Fruit fly (Drosophila melanogaster) whole organism, prepupa: ENCODE results near the gene CG13295.

Experiments used
- Blimp-1 ChIP-seq: fragments of 200-800 bp; sonication (Bioruptor generic); optimal IDR thresholded peaks from 3 replicates; lab custom pipeline; 2017; ENCODE audit warnings: missing biosample characterization, missing genetic modification characterization, mild to moderate bottlenecking, moderate library complexity, missing genetic modification reagents
- CG10631 ChIP-seq: fragments of 200-800 bp; sonication (Bioruptor generic); optimal IDR thresholded peaks from 2 replicates; lab custom pipeline; 2016; ENCODE audit warnings: missing biosample characterization, missing genetic modification characterization
- CG10669 ChIP-seq: fragments of 200-800 bp; sonication (Bioruptor generic); optimal IDR thresholded peaks from 3 replicates; lab custom pipeline; 2018; ENCODE audit warnings: missing biosample characterization, mild to moderate bottlenecking, missing genetic modification characterization, moderate library complexity
- CG11294 ChIP-seq: fragments of 200-800 bp; sonication (Bioruptor generic); IDR thresholded peaks from 2 replicates; pipeline ENCODE4 v1.3.6; 2022; ENCODE audit warnings: missing biosample characterization, missing genetic modification characterization
- CG11762 ChIP-seq: fragments of 200-800 bp; sonication (Bioruptor generic); optimal IDR thresholded peaks from 3 replicates; lab custom pipeline; 2016; ENCODE audit warnings: missing biosample characterization, missing genetic modification characterization; ENCODE audit not compliant: insufficient read depth
- CG11902 ChIP-seq: fragments of 200-800 bp; sonication (Bioruptor generic); optimal IDR thresholded peaks from 3 replicates; lab custom pipeline; 2016; ENCODE audit warnings: missing biosample characterization, missing genetic modification characterization
- CG15336 ChIP-seq: fragments of 200-800 bp; sonication (Bioruptor generic); IDR thresholded peaks from 2 replicates; pipeline ENCODE4 v1.3.6; 2022; ENCODE audit warnings: missing biosample characterization, missing genetic modification characterization
- CG1621 ChIP-seq: fragments of 200-800 bp; sonication (Bioruptor generic); optimal IDR thresholded peaks from 3 replicates; lab custom pipeline; 2018; ENCODE audit warnings: missing biosample characterization, mild to moderate bottlenecking, missing genetic modification characterization
- CG16779 ChIP-seq: fragments of 200-800 bp; sonication (Bioruptor generic); optimal IDR thresholded peaks from 3 replicates; lab custom pipeline; 2017; ENCODE audit warnings: missing biosample characterization, mild to moderate bottlenecking, missing genetic modification characterization
- CG3032 ChIP-seq: fragments of 200-800 bp; optimal IDR thresholded peaks from 2 replicates; lab custom pipeline; 2019; ENCODE audit warnings: missing biosample characterization, mild to moderate bottlenecking, missing genetic modification characterization, moderate library complexity
- CG31627 ChIP-seq: fragments of 200-800 bp; sonication (Bioruptor generic); optimal IDR thresholded peaks from 3 replicates; lab custom pipeline; 2016; ENCODE audit warnings: missing biosample characterization, missing genetic modification characterization
- CG32006 ChIP-seq: fragments of 200-800 bp; sonication (Bioruptor generic); optimal IDR thresholded peaks from 3 replicates; lab custom pipeline; 2017; ENCODE audit warnings: missing biosample characterization, mild to moderate bottlenecking, missing genetic modification characterization
- CG34406 ChIP-seq: fragments of 200-800 bp; sonication (Bioruptor generic); optimal IDR thresholded peaks from 3 replicates; lab custom pipeline; 2016; ENCODE audit warnings: missing biosample characterization, missing genetic modification characterization
- CG3919 ChIP-seq: fragments of 200-800 bp; sonication (Bioruptor generic); optimal IDR thresholded peaks from 3 replicates; lab custom pipeline; 2016; ENCODE audit warnings: missing biosample characterization, missing genetic modification characterization
- CG4318 ChIP-seq: fragments of 200-800 bp; sonication (Bioruptor generic); optimal IDR thresholded peaks from 3 replicates; lab custom pipeline; 2017; ENCODE audit warnings: missing biosample characterization, mild to moderate bottlenecking, missing genetic modification characterization
- CG6163 ChIP-seq: fragments of 200-800 bp; sonication (Bioruptor generic); IDR thresholded peaks from 3 replicates; pipeline ENCODE4 v1.3.6; 2022; ENCODE audit warnings: missing biosample characterization, missing genetic modification characterization
- CG6276 ChIP-seq: fragments of 200-800 bp; sonication (Bioruptor generic); optimal IDR thresholded peaks from 2 replicates; lab custom pipeline; 2017; ENCODE audit warnings: missing biosample characterization, mild to moderate bottlenecking, missing genetic modification characterization
- CG6792 ChIP-seq: fragments of 200-800 bp; sonication (Bioruptor generic); optimal IDR thresholded peaks from 3 replicates; lab custom pipeline; 2016; ENCODE audit warnings: missing biosample characterization, missing genetic modification characterization
- CG6808 ChIP-seq: fragments of 200-800 bp; sonication (Bioruptor generic); optimal IDR thresholded peaks from 3 replicates; lab custom pipeline; 2017; ENCODE audit warnings: missing biosample characterization, missing genetic modification characterization, mild to moderate bottlenecking, moderate library complexity, missing genetic modification reagents
- CG6854 ChIP-seq: fragments of 200-800 bp; sonication (Bioruptor generic); optimal IDR thresholded peaks from 2 replicates; lab custom pipeline; 2017; ENCODE audit warnings: missing biosample characterization, mild to moderate bottlenecking, missing genetic modification characterization
- CG8119 ChIP-seq: fragments of 200-800 bp; sonication (Bioruptor generic); IDR thresholded peaks from 3 replicates; pipeline ENCODE4 v1.3.6; 2022; ENCODE audit warnings: missing biosample characterization, missing genetic modification characterization
- CG8319 ChIP-seq: fragments of 200-800 bp; sonication (Bioruptor generic); optimal IDR thresholded peaks from 3 replicates; lab custom pipeline; 2016; ENCODE audit warnings: missing biosample characterization, missing genetic modification characterization
- CG8632 ChIP-seq: fragments of 200-800 bp; sonication (Bioruptor generic); optimal IDR thresholded peaks from 3 replicates; lab custom pipeline; 2016; ENCODE audit warnings: missing biosample characterization, missing genetic modification characterization
- Eip75B ChIP-seq: fragments of 200-800 bp; sonication (Bioruptor generic); optimal IDR thresholded peaks from 3 replicates; lab custom pipeline; 2016; ENCODE audit warnings: missing biosample characterization, missing genetic modification characterization
- Eip93F ChIP-seq: fragments of 200-800 bp; sonication (Bioruptor generic); optimal IDR thresholded peaks from 2 replicates; lab custom pipeline; 2016; ENCODE audit warnings: missing biosample characterization, mild to moderate bottlenecking, missing genetic modification characterization
- Ets21C ChIP-seq: fragments of 200-800 bp; sonication (Bioruptor generic); optimal IDR thresholded peaks from 3 replicates; lab custom pipeline; 2016; ENCODE audit warnings: missing biosample characterization, missing genetic modification characterization
- Ets96B ChIP-seq: fragments of 200-800 bp; optimal IDR thresholded peaks from 2 replicates; lab custom pipeline; 2019; ENCODE audit warnings: missing biosample characterization, mild to moderate bottlenecking, missing genetic modification characterization, moderate library complexity
- Gug ChIP-seq: fragments of 200-800 bp; sonication (Bioruptor generic); IDR thresholded peaks from 2 replicates; pipeline ENCODE4 v1.3.6; 2022; ENCODE audit warnings: missing biosample characterization, missing genetic modification characterization
- Hr38 ChIP-seq: sonication (Bioruptor generic); optimal IDR thresholded peaks from 2 replicates; lab custom pipeline; 2016; ENCODE audit warnings: missing biosample characterization, missing genetic modification characterization
- Hr39 ChIP-seq: fragments of 200-800 bp; sonication (Bioruptor generic); optimal IDR thresholded peaks from 2 replicates; lab custom pipeline; 2016; ENCODE audit warnings: missing biosample characterization, missing genetic modification characterization
- Hr4 ChIP-seq: fragments of 200-800 bp; sonication (Bioruptor generic); optimal IDR thresholded peaks from 3 replicates; lab custom pipeline; 2016; ENCODE audit warnings: missing biosample characterization, missing genetic modification characterization
- Lpt ChIP-seq: fragments of 200-800 bp; sonication (Bioruptor generic); optimal IDR thresholded peaks from 3 replicates; lab custom pipeline; 2016; ENCODE audit warnings: missing biosample characterization, missing genetic modification characterization
- Smox ChIP-seq: fragments of 200-800 bp; sonication (Bioruptor generic); optimal IDR thresholded peaks from 3 replicates; lab custom pipeline; 2016; ENCODE audit warnings: missing biosample characterization, missing genetic modification characterization
- Sox102F ChIP-seq: fragments of 200-800 bp; sonication (Bioruptor generic); optimal IDR thresholded peaks from 2 replicates; lab custom pipeline; 2016; ENCODE audit warnings: missing biosample characterization, mild to moderate bottlenecking, missing genetic modification characterization
- Sox14 ChIP-seq: fragments of 200-800 bp; sonication (Bioruptor generic); optimal IDR thresholded peaks from 3 replicates; lab custom pipeline; 2016; ENCODE audit warnings: missing biosample characterization, missing genetic modification characterization
- Sox15 ChIP-seq: fragments of 200-800 bp; sonication (Bioruptor generic); optimal IDR thresholded peaks from 3 replicates; lab custom pipeline; 2016; ENCODE audit warnings: missing biosample characterization, missing genetic modification characterization
- achi ChIP-seq: fragments of 200-800 bp; sonication (Bioruptor generic); optimal IDR thresholded peaks from 3 replicates; lab custom pipeline; 2016; ENCODE audit warnings: missing biosample characterization, missing genetic modification characterization
- acj6 ChIP-seq: fragments of 200-800 bp; sonication (Bioruptor generic); optimal IDR thresholded peaks from 3 replicates; lab custom pipeline; 2016; ENCODE audit warnings: missing biosample characterization, missing genetic modification characterization
- dac ChIP-seq: fragments of 200-800 bp; sonication (Bioruptor generic); optimal IDR thresholded peaks from 2 replicates; lab custom pipeline; 2017; ENCODE audit warnings: missing biosample characterization, mild to moderate bottlenecking, missing genetic modification characterization
- dsx ChIP-seq: fragments of 200-800 bp; optimal IDR thresholded peaks from 3 replicates; lab custom pipeline; 2019; ENCODE audit warnings: missing biosample characterization, mild to moderate bottlenecking, missing genetic modification characterization, moderate library complexity; ENCODE audit not compliant: poor library complexity, severe bottlenecking
- esn ChIP-seq: fragments of 200-800 bp; sonication (Bioruptor generic); optimal IDR thresholded peaks from 2 replicates; lab custom pipeline; 2016; ENCODE audit warnings: missing biosample characterization, mild to moderate bottlenecking, missing genetic modification characterization, moderate library complexity
- fd59A ChIP-seq: fragments of 200-800 bp; sonication (Bioruptor generic); optimal IDR thresholded peaks from 2 replicates; lab custom pipeline; 2017; ENCODE audit warnings: missing biosample characterization, mild to moderate bottlenecking, missing genetic modification characterization, missing genetic modification reagents
- fd85E ChIP-seq: fragments of 200-800 bp; sonication (Bioruptor generic); optimal IDR thresholded peaks from 3 replicates; lab custom pipeline; 2016; ENCODE audit warnings: missing biosample characterization, missing genetic modification characterization
- fkh ChIP-seq: fragments of 200-800 bp; sonication (Bioruptor generic); optimal IDR thresholded peaks from 3 replicates; lab custom pipeline; 2017; ENCODE audit warnings: missing biosample characterization, mild to moderate bottlenecking, missing genetic modification characterization, moderate library complexity
- salr ChIP-seq, 2 experiments: fragments of 200-800 bp; sonication (Bioruptor generic); optimal IDR thresholded peaks; 3 replicates each; lab custom pipeline; 2016 to 2018; ENCODE audit warnings: missing biosample characterization in 2 of 2, missing genetic modification characterization in 2 of 2, mild to moderate bottlenecking in 1 of 2
- spab ChIP-seq: fragments of 200-800 bp; sonication (Bioruptor generic); optimal IDR thresholded peaks from 2 replicates; lab custom pipeline; 2017; ENCODE audit warnings: missing biosample characterization, mild to moderate bottlenecking, missing genetic modification characterization, missing genetic modification reagents
- ss ChIP-seq, 2 experiments: fragments of 200-800 bp; sonication (Bioruptor generic); optimal IDR thresholded peaks; 2 replicates in 1 of 2; 3 replicates in 1 of 2; lab custom pipeline; 2017 to 2018; ENCODE audit warnings: mild to moderate bottlenecking in 2 of 2, missing biosample characterization in 2 of 2, missing genetic modification characterization in 2 of 2, moderate library complexity in 1 of 2
- svp ChIP-seq: fragments of 200-800 bp; sonication (Bioruptor generic); peaks from one replicate; lab custom pipeline; 2016; ENCODE audit warnings: missing biosample characterization, missing genetic modification characterization
- vri ChIP-seq: fragments of 200-800 bp; sonication (Bioruptor generic); optimal IDR thresholded peaks from 3 replicates; lab custom pipeline; 2016; ENCODE audit warnings: missing biosample characterization, mild to moderate bottlenecking, missing genetic modification characterization

The CG13295 gene

DNA sequence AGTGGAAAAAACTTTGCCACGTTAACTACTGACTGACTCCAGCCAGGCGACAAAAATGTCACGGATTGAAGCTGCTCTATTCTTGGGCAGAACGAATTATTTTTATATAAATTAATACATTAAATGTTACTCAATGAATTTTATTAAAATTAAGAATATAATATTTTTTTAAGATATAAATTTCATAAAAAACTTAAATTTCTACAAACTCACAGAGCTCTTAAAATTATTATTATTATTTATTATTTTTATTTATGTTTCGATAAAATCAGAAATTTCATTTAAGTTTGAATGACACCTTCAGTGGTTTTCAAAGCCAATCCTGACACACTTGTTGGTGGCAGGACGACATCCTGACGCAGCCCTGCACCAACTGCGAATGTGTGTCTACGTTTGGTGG, 10.1 kb upstream of the CG13295 start (continued):
- TF ChIP-seq CG1621 (tag; lab: Kevin White, UChicago) (no peak), acj6 (GFP tag; lab: Kevin White, UChicago) (peak; percentile 69), CG8319 (GFP tag; lab: Kevin White, UChicago) (no peak), Sox15 (GFP tag; lab: Kevin White, UChicago) (peak; percentile 22), CG16779 (tag; lab: Kevin White, UChicago) (peak; percentile 6), CG6808 (no peak), CG6792 (GFP tag; lab: Kevin White, UChicago) (peak; percentile 55)

DNA sequence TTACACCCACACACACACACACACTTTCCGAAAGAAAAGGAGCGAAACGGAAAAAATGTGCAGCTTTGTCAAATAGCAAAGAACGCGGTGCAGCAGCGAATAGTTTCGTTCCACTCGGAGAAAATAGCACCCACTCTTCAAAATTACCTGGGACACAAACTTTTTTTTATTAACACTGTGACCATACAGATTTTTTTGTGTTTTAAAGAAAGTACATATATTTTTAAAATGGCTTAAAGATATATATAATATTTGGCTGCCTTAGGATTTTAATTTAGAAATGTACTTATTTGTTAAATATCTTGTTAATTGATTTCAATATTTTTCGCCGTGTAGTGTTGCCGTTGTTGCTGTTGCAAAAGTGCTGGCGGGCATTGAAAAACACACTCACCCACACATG, 9.4 kb upstream of the CG13295 start:
- no peak for TF ChIP-seq Sox15 (GFP tag; lab: Kevin White, UChicago)
- TF ChIP-seq salr (GFP tag; optimal IDR thresholded peaks at IDR 0.05; lab: Kevin White, UChicago): peak in 1 of 2 experiments; percentile 46
- no peak for TF ChIP-seq CG11762 (GFP tag; lab: Kevin White, UChicago)
- no peak for TF ChIP-seq Hr38
- TF ChIP-seq CG3032 (tag; lab: Kevin White, UChicago): peak; percentile 26
- no peak for TF ChIP-seq Sox102F (GFP tag; lab: Kevin White, UChicago)
- TF ChIP-seq CG11902 (GFP tag; lab: Kevin White, UChicago): no peak
- TF ChIP-seq CG34406: no peak
- peak; percentile 68 for TF ChIP-seq Hr4 (GFP tag; lab: Kevin White, UChicago)
- no peak for TF ChIP-seq CG6854
- no peak for TF ChIP-seq vri (GFP tag; lab: Kevin White, UChicago)
- no peak for TF ChIP-seq Smox (GFP tag; lab: Kevin White, UChicago)
- TF ChIP-seq Eip93F (GFP tag; lab: Kevin White, UChicago): no peak
- peak; percentile 7 for TF ChIP-seq Sox14 (GFP tag; lab: Kevin White, UChicago)
- TF ChIP-seq Gug (GFP tag; lab: Robert Waterston, UW): peak; percentile 45
- no peak for TF ChIP-seq CG6808
- peak; percentile 45 for TF ChIP-seq achi
- no peak for TF ChIP-seq CG1621 (tag; lab: Kevin White, UChicago)
- TF ChIP-seq Blimp-1 (GFP tag; lab: Kevin White, UChicago): no peak
- TF ChIP-seq fd85E (GFP tag; lab: Kevin White, UChicago): no peak
- TF ChIP-seq CG11294: no peak; the same call in 1 of the 2 replicates
- TF ChIP-seq Ets21C (GFP tag; lab: Kevin White, UChicago): no peak
- no peak for TF ChIP-seq spab
- TF ChIP-seq CG4318: peak; percentile 56
- no peak for TF ChIP-seq CG8632 (GFP tag; lab: Kevin White, UChicago)
- peak; percentile 19 for TF ChIP-seq CG6276
- peak; percentile 6 for TF ChIP-seq esn (GFP tag; lab: Kevin White, UChicago)
- peak; percentile 43 for TF ChIP-seq Ets96B (tag; lab: Kevin White, UChicago)
- no peak for TF ChIP-seq fd59A (GFP tag; lab: Kevin White, UChicago)
- peak; percentile 63 for TF ChIP-seq CG10631 (GFP tag; lab: Kevin White, UChicago)
- no peak for TF ChIP-seq ss (GFP tag; optimal IDR thresholded peaks at IDR 0.05; lab: Kevin White, UChicago)
- peak; percentile 25; the same call in 1 of the 3 replicates for TF ChIP-seq CG6163
- no peak for TF ChIP-seq Hr39 (GFP tag; lab: Kevin White, UChicago)
- peak; percentile 14 for TF ChIP-seq CG3919 (GFP tag; lab: Kevin White, UChicago)
- TF ChIP-seq Lpt (GFP tag; lab: Kevin White, UChicago): no peak
- TF ChIP-seq Eip75B (GFP tag; lab: Kevin White, UChicago): peak; percentile 9
- TF ChIP-seq CG8119: peak; percentile 73
- TF ChIP-seq CG8319 (GFP tag; lab: Kevin White, UChicago): no peak
- TF ChIP-seq CG15336 (GFP tag; lab: Robert Waterston, UW): peak; percentile 75
- no peak for TF ChIP-seq dsx (GFP tag; lab: Kevin White, UChicago)
- TF ChIP-seq CG16779 (tag; lab: Kevin White, UChicago): no peak
- TF ChIP-seq CG10669 (GFP tag; lab: Kevin White, UChicago): peak; percentile 19
- peak; percentile 72 for TF ChIP-seq CG32006 (GFP tag; lab: Kevin White, UChicago)
- peak; percentile 38 for TF ChIP-seq svp (GFP tag; lab: Kevin White, UChicago)
- no peak for TF ChIP-seq dac (GFP tag; lab: Kevin White, UChicago)
- no peak for TF ChIP-seq CG31627
- TF ChIP-seq fkh (GFP tag; lab: Kevin White, UChicago): no peak
